Worm (Caenorhabditis elegans): ENCODE measurements around the gene T20G5.12.

DNA sequence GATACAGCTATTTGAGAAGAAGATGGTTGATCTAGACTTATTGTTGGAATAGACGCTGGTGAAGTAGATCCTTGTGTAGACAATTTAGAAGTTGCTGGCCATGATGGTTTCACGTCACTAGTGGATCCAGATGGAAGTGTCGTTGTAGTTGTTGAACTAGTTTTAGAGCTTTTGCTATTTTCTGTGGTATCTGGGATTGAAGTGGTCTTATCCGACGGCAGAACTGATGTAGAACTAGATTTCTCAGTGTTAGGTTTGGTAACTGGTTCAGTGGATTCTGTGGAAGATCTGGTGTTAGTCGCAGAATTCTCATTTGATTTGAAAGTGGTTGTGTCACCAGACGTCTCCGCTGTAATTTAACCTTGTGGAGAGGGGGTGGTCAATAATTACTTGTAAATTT, 30.2 kb downstream of the T20G5.12 start:
- TF ChIP-seq dpl-1 (GFP tag; optimal IDR thresholded peaks at IDR 0.05) (no peak), snpc-4 (tag; optimal IDR thresholded peaks at IDR 0.05) (no peak), efl-1 (optimal IDR thresholded peaks at IDR 0.05) (no peak), efl-1 (GFP tag; optimal IDR thresholded peaks at IDR 0.05 in 1 of 2) (no peak), mdl-1 (tag; optimal IDR thresholded peaks at IDR 0.05) (no peak), fos-1 (tag; optimal IDR thresholded peaks at IDR 0.05) (no peak), hpl-2 (GFP tag; optimal IDR thresholded peaks at IDR 0.05) (no peak), vab-15 (tag; optimal IDR thresholded peaks at IDR 0.05) (no peak), ceh-82 (tag; optimal IDR thresholded peaks at IDR 0.05) (no peak), pqm-1 (tag; optimal IDR thresholded peaks at IDR 0.05) (no peak)
